Worm (Caenorhabditis elegans): ENCODE data around the gene F41E6.8.

F41E6.8 gene

ce11 chrV:8632788-8633187 is 31.5 kb upstream of the F41E6.8 start:
- TF ChIP-seq B0310.2 (tag; optimal IDR thresholded peaks at IDR 0.05), result no peak
- no peak for TF ChIP-seq hmbx-1 (tag; optimal IDR thresholded peaks at IDR 0.05)
- no peak for TF ChIP-seq aly-1 (tag; optimal IDR thresholded peaks at IDR 0.05)
- TF ChIP-seq ceh-13 (GFP tag; optimal IDR thresholded peaks at IDR 0.05), result no peak
- no peak for TF ChIP-seq tra-4 (tag; optimal IDR thresholded peaks at IDR 0.05)
- no peak for TF ChIP-seq hnd-1 (tag; optimal IDR thresholded peaks at IDR 0.05)
- no peak for TF ChIP-seq ama-1 (optimal IDR thresholded peaks at IDR 0.05)
- no peak for TF ChIP-seq pes-1 (GFP tag; IDR thresholded peaks at IDR 0.05)
- TF ChIP-seq ets-7 (tag; optimal IDR thresholded peaks at IDR 0.05), result no peak
- no peak for TF ChIP-seq ceh-36 (tag; optimal IDR thresholded peaks at IDR 0.05)
- no peak for TF ChIP-seq F13C5.2 (tag; optimal IDR thresholded peaks at IDR 0.05)
- no peak for TF ChIP-seq tbx-37 (GFP tag; conservative IDR thresholded peaks at IDR 0.05)

DNA sequence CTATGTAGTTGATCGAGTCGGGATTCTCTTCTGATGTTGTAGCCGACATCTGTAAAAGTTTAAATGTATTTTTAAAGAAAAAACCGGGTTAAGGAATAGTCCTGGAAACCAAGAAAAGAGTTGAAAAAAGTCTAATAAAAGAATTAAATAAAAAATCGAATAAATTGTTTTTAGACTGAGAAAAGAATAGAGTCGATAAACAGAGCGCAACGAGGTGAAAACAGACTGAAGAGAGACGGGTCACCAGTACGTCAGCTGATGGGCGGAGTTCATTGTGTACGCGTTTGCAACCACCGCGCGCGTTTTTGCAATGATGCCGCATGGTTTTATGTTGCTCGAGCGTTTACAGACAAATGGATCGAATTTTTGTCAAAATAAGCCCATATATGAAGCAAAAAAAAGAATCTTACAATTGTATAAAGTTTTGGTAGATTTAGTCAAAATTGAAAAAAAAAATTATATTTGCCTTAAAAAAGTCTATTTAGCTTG is 30.0 kb upstream of the F41E6.8 start, which contains the start of gene atg-18:
atg-18 (minus strand) TSS at position 51 of the 489 bp plus-strand sequence.
- TF ChIP-seq ama-1 (optimal IDR thresholded peaks at IDR 0.05) (no peak), B0310.2 (tag; optimal IDR thresholded peaks at IDR 0.05) (no peak), ceh-36 (tag; optimal IDR thresholded peaks at IDR 0.05) (peak; percentile 23), pes-1 (GFP tag; IDR thresholded peaks at IDR 0.05) (peak; percentile 67), scrt-1 (GFP tag; IDR thresholded peaks at IDR 0.05) (peak; percentile 65; the same call in 1 of the 2 replicates), ceh-13 (GFP tag; optimal IDR thresholded peaks at IDR 0.05) (no peak), hmbx-1 (tag; optimal IDR thresholded peaks at IDR 0.05) (no peak), sea-1 (GFP tag; conservative IDR thresholded peaks at IDR 0.05) (peak; percentile 73), aly-1 (tag; optimal IDR thresholded peaks at IDR 0.05) (peak; percentile 43), tbx-37 (GFP tag; conservative IDR thresholded peaks at IDR 0.05) (peak; percentile 20; the same call in 1 of the 2 replicates), flt-1 (GFP tag; IDR thresholded peaks at IDR 0.05) (no peak; the same call in 1 of the 2 replicates), tbx-11 (GFP tag; IDR thresholded peaks at IDR 0.05) (peak; percentile 71; the same call in 1 of the 2 replicates), tra-4 (tag; optimal IDR thresholded peaks at IDR 0.05) (no peak), ets-7 (tag; optimal IDR thresholded peaks at IDR 0.05) (peak; percentile 33), F13C5.2 (tag; optimal IDR thresholded peaks at IDR 0.05) (peak; percentile 77), hnd-1 (tag; optimal IDR thresholded peaks at IDR 0.05) (peak; percentile 28), hmg-4 (GFP tag; optimal IDR thresholded peaks at IDR 0.05) (no peak)

DNA sequence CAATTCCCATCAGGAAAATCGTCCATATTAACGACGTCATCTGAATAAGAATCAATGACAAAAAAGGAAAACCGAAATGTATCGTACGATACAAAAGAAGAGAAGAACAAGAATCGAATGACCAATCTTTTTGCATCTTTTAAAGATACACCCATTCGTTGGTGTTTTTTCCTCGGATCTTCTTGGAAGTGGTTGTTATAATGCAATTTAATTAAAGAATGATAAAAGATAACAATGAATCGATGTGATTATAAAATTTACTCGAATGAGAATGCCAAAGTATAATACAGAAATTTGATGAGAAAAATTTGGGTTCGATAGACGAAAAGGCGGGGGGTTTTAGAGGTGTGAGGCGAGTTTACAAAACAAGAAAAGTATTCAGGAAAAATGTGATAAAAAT is 27.7 kb upstream of the F41E6.8 start, which contains the start of gene F41E6.12:
F41E6.12 (minus strand) TSS at position 101 of the 400 bp plus-strand sequence.
- TF ChIP-seq ceh-13 (GFP tag; optimal IDR thresholded peaks at IDR 0.05), result no peak
- TF ChIP-seq F13C5.2 (tag; optimal IDR thresholded peaks at IDR 0.05), result no peak
- no peak for TF ChIP-seq tra-4 (tag; optimal IDR thresholded peaks at IDR 0.05)
- TF ChIP-seq B0310.2 (tag; optimal IDR thresholded peaks at IDR 0.05), result no peak
- no peak for TF ChIP-seq flt-1 (GFP tag; IDR thresholded peaks at IDR 0.05)
- TF ChIP-seq tbx-11 (GFP tag; IDR thresholded peaks at IDR 0.05), result no peak
- TF ChIP-seq ama-1 (optimal IDR thresholded peaks at IDR 0.05), result no peak

DNA sequence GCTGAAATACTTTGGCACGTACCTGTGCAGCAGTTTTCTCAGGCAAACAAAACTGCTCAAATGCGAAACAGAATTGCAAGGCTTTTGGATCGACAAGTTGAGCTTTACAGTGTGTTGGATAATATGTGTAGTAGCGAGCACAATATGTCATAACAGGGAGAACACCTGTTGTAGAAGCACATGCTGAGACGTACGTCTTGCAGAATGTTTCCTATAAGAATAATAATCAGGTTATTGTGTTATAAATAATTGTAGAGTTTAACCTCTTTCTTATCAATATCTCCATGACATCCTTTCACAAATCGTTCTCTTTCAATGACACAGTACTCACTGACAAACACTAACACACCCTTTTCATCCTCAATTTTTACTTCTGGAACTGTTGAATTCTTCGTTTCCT is 26.3 kb upstream of the F41E6.8 start:
- TF ChIP-seq ceh-36 (tag; optimal IDR thresholded peaks at IDR 0.05), result no peak
- TF ChIP-seq scrt-1 (GFP tag; IDR thresholded peaks at IDR 0.05), result no peak
- no peak for TF ChIP-seq sea-1 (GFP tag; conservative IDR thresholded peaks at IDR 0.05)
- TF ChIP-seq tra-4 (tag; optimal IDR thresholded peaks at IDR 0.05), result no peak
- no peak for TF ChIP-seq ama-1 (optimal IDR thresholded peaks at IDR 0.05)
- no peak for TF ChIP-seq pes-1 (GFP tag; IDR thresholded peaks at IDR 0.05)

ce11 chrV:8626406-8626805 is 25.1 kb upstream of the F41E6.8 start:
- no peak for TF ChIP-seq scrt-1 (GFP tag; IDR thresholded peaks at IDR 0.05)
- TF ChIP-seq hmg-4 (GFP tag; optimal IDR thresholded peaks at IDR 0.05), result no peak
- no peak for TF ChIP-seq tbx-11 (GFP tag; IDR thresholded peaks at IDR 0.05)
- TF ChIP-seq ceh-13 (GFP tag; optimal IDR thresholded peaks at IDR 0.05), result no peak
- no peak for TF ChIP-seq ceh-36 (tag; optimal IDR thresholded peaks at IDR 0.05)
- no peak for TF ChIP-seq hmbx-1 (tag; optimal IDR thresholded peaks at IDR 0.05)
- no peak for TF ChIP-seq tra-4 (tag; optimal IDR thresholded peaks at IDR 0.05)
- TF ChIP-seq F13C5.2 (tag; optimal IDR thresholded peaks at IDR 0.05), result no peak
- no peak for TF ChIP-seq hnd-1 (tag; optimal IDR thresholded peaks at IDR 0.05)
- TF ChIP-seq B0310.2 (tag; optimal IDR thresholded peaks at IDR 0.05), result no peak
- TF ChIP-seq ama-1 (optimal IDR thresholded peaks at IDR 0.05), result no peak
- no peak for TF ChIP-seq sea-1 (GFP tag; conservative IDR thresholded peaks at IDR 0.05)
- TF ChIP-seq ets-7 (tag; optimal IDR thresholded peaks at IDR 0.05), result no peak
- no peak for TF ChIP-seq aly-1 (tag; optimal IDR thresholded peaks at IDR 0.05)

- TF ChIP-seq tra-4 (tag; optimal IDR thresholded peaks at IDR 0.05), result no peak
- TF ChIP-seq sea-1 (GFP tag; conservative IDR thresholded peaks at IDR 0.05), result no peak
- no peak for TF ChIP-seq ceh-36 (tag; optimal IDR thresholded peaks at IDR 0.05)
These were observed 22.4 kb upstream of the F41E6.8 start, which contains the start of gene F41E6.17 for ce11 chrV:8623754-8624153. Gene F41E6.17, plus strand, starts transcription at chrV:8624101.

- TF ChIP-seq hmg-4 (GFP tag; optimal IDR thresholded peaks at IDR 0.05) (no peak), tbx-37 (GFP tag; conservative IDR thresholded peaks at IDR 0.05) (no peak), ets-7 (tag; optimal IDR thresholded peaks at IDR 0.05) (no peak), flt-1 (GFP tag; IDR thresholded peaks at IDR 0.05) (no peak), ceh-13 (GFP tag; optimal IDR thresholded peaks at IDR 0.05) (no peak), B0310.2 (tag; optimal IDR thresholded peaks at IDR 0.05) (no peak), ama-1 (optimal IDR thresholded peaks at IDR 0.05) (no peak), pes-1 (GFP tag; IDR thresholded peaks at IDR 0.05) (no peak), hnd-1 (tag; optimal IDR thresholded peaks at IDR 0.05) (no peak), tra-4 (tag; optimal IDR thresholded peaks at IDR 0.05) (no peak), tbx-11 (GFP tag; IDR thresholded peaks at IDR 0.05) (no peak), sea-1 (GFP tag; conservative IDR thresholded peaks at IDR 0.05) (no peak), hmbx-1 (tag; optimal IDR thresholded peaks at IDR 0.05) (no peak), ceh-36 (tag; optimal IDR thresholded peaks at IDR 0.05) (no peak), aly-1 (tag; optimal IDR thresholded peaks at IDR 0.05) (no peak), F13C5.2 (tag; optimal IDR thresholded peaks at IDR 0.05) (no peak), scrt-1 (GFP tag; IDR thresholded peaks at IDR 0.05) (no peak)
These were observed 21.0 kb upstream of the F41E6.8 start, which contains the start of gene F41E6.1 for ce11 chrV:8622314-8622713. Gene F41E6.1, plus strand, starts transcription at chrV:8622614.

Measured in whole organism, early embryonic.